Worm (Caenorhabditis elegans) whole organism, late embryonic: ENCODE measurements around the gene oatr-1.

Experiments used
- K02D7.2 ChIP-seq: sonication (generic microtip); optimal IDR thresholded peaks from 2 replicates; lab custom pipeline; 2017; ENCODE audit warnings: mild to moderate bottlenecking, missing genetic modification characterization, missing compliant biosample characterization
- ama-1 ChIP-seq: fragments of 150-350 bp; optimal IDR thresholded peaks from 2 replicates; lab custom pipeline; 2014
- ceh-22 ChIP-seq: sonication (generic microtip); optimal IDR thresholded peaks from 2 replicates; lab custom pipeline; 2017; ENCODE audit warnings: missing biosample characterization, missing genetic modification characterization
- elt-2 ChIP-seq: sonication (generic microtip); optimal IDR thresholded peaks from 2 replicates; lab custom pipeline; 2016; ENCODE audit warnings: missing genetic modification reagents, missing genetic modification characterization, missing compliant biosample characterization
- fkh-10 ChIP-seq: fragments of 150-350 bp; optimal IDR thresholded peaks from 2 replicates; lab custom pipeline; 2014; ENCODE audit warnings: missing biosample characterization, missing genetic modification reagents, missing genetic modification characterization
- hlh-30 ChIP-seq: sonication (generic microtip); optimal IDR thresholded peaks from 2 replicates; lab custom pipeline; 2017; ENCODE audit warnings: antibody characterized with exemption, missing genetic modification characterization, missing compliant biosample characterization; ENCODE audit not compliant: insufficient read depth
- madf-2 ChIP-seq: sonication (generic microtip); optimal IDR thresholded peaks from 2 replicates; lab custom pipeline; 2017; ENCODE audit warnings: missing genetic modification characterization, missing compliant biosample characterization
- nhr-11 ChIP-seq: fragments of 150-350 bp; optimal IDR thresholded peaks from 2 replicates; lab custom pipeline; 2014; ENCODE audit warnings: missing biosample characterization, missing genetic modification characterization
- pag-3 ChIP-seq: sonication (generic microtip); optimal IDR thresholded peaks from 2 replicates; lab custom pipeline; 2016; ENCODE audit warnings: missing compliant biosample characterization, missing genetic modification characterization, borderline replicate concordance
- pqm-1 ChIP-seq: sonication (generic microtip); optimal IDR thresholded peaks from 2 replicates; lab custom pipeline; 2016; ENCODE audit warnings: missing genetic modification characterization, missing compliant biosample characterization
- ztf-16 ChIP-seq: sonication (generic microtip); optimal IDR thresholded peaks from 2 replicates; lab custom pipeline; 2017; ENCODE audit warnings: missing genetic modification characterization, missing compliant biosample characterization

ce11 chrIII:6382987-6383602 is 12.9 kb downstream of the oatr-1 start, which contains the start of gene let-716:
- TF ChIP-seq fkh-10 (GFP tag; lab: Kevin White, UChicago): no peak
- no peak for TF ChIP-seq hlh-30 (tag; lab: Kevin White, UChicago)
- no peak for TF ChIP-seq madf-2 (tag; lab: Kevin White, UChicago)
- no peak for TF ChIP-seq elt-2 (tag; lab: Kevin White, UChicago)
- TF ChIP-seq pag-3 (tag; lab: Kevin White, UChicago): no peak
- no peak for TF ChIP-seq K02D7.2 (tag; lab: Kevin White, UChicago)
- no peak for TF ChIP-seq ama-1 (lab: Kevin White, UChicago)
- no peak for TF ChIP-seq nhr-11 (tag; lab: Kevin White, UChicago)
- TF ChIP-seq ceh-22: no peak
- TF ChIP-seq pqm-1 (tag; lab: Kevin White, UChicago): no peak
- no peak for TF ChIP-seq ztf-16
